Worm (Caenorhabditis elegans) whole organism, early embryonic: ENCODE results near the gene F23H11.5.

ENCODE experiments used
- B0310.2 ChIP-seq: sonication (generic microtip); optimal IDR thresholded peaks from 2 replicates; lab custom pipeline; 2016; ENCODE audit warnings: mild to moderate bottlenecking, missing genetic modification characterization, missing compliant biosample characterization
- aly-1 ChIP-seq: sonication (generic microtip); optimal IDR thresholded peaks from 2 replicates; lab custom pipeline; 2016; ENCODE audit warnings: missing genetic modification characterization, missing compliant biosample characterization
- ama-1 ChIP-seq: fragments of 150-350 bp; optimal IDR thresholded peaks from 2 replicates; lab custom pipeline; 2014
- ceh-13 ChIP-seq: fragments of 200-800 bp; sonication (Bioruptor generic); optimal IDR thresholded peaks from 2 replicates; lab custom pipeline; 2018; ENCODE audit warnings: mild to moderate bottlenecking, missing genetic modification characterization, missing compliant biosample characterization
- ceh-36 ChIP-seq: sonication (generic microtip); optimal IDR thresholded peaks from 2 replicates; lab custom pipeline; 2016; ENCODE audit warnings: missing genetic modification characterization, inconsistent platforms, missing compliant biosample characterization
- flt-1 ChIP-seq: fragments of 200-800 bp; sonication (Bioruptor generic); IDR thresholded peaks from 2 replicates; pipeline ENCODE4 v1.3.6; 2022; ENCODE audit warnings: missing genetic modification characterization, missing compliant biosample characterization
- hmbx-1 ChIP-seq: sonication (generic microtip); optimal IDR thresholded peaks from 2 replicates; lab custom pipeline; 2016; ENCODE audit warnings: mild to moderate bottlenecking, missing genetic modification characterization, missing compliant biosample characterization
- hmg-4 ChIP-seq: fragments of 200-800 bp; sonication (Bioruptor generic); optimal IDR thresholded peaks from 2 replicates; lab custom pipeline; 2018; ENCODE audit warnings: mild to moderate bottlenecking, missing genetic modification characterization, missing compliant biosample characterization
- hnd-1 ChIP-seq: sonication (generic microtip); optimal IDR thresholded peaks from 2 replicates; lab custom pipeline; 2016; ENCODE audit warnings: missing genetic modification characterization, missing compliant biosample characterization
- scrt-1 ChIP-seq: fragments of 200-800 bp; sonication (Bioruptor generic); IDR thresholded peaks from 2 replicates; pipeline ENCODE4 v1.3.6; 2022; ENCODE audit warnings: missing genetic modification characterization, missing compliant biosample characterization
- sea-1 ChIP-seq: fragments of 200-800 bp; sonication (Bioruptor generic); conservative IDR thresholded peaks from 2 replicates; pipeline ENCODE4 v1.3.6; 2022; ENCODE audit warnings: missing genetic modification characterization, missing compliant biosample characterization
- tbx-11 ChIP-seq: fragments of 200-800 bp; sonication (Bioruptor generic); IDR thresholded peaks from 2 replicates; pipeline ENCODE4 v1.3.6; 2022; ENCODE audit warnings: missing genetic modification characterization, missing compliant biosample characterization
- tbx-37 ChIP-seq: fragments of 200-800 bp; sonication (Bioruptor generic); conservative IDR thresholded peaks from 2 replicates; pipeline ENCODE4 v1.3.6; 2022; ENCODE audit warnings: missing genetic modification reagents, missing genetic modification characterization, missing compliant biosample characterization
- tra-4 ChIP-seq: sonication (generic microtip); optimal IDR thresholded peaks from 2 replicates; lab custom pipeline; 2017; ENCODE audit warnings: missing genetic modification characterization, missing compliant biosample characterization

ce11 chrIII:919322-919721, 8.9 kb upstream of the F23H11.5 start, which contains the start of gene F23H11.7:
- no peak for TF ChIP-seq ceh-13 (GFP tag; lab: Kevin White, UChicago)
- TF ChIP-seq ama-1 (lab: Kevin White, UChicago) = no peak
- TF ChIP-seq tbx-37 = no peak
- TF ChIP-seq B0310.2 (tag; lab: Kevin White, UChicago) = no peak
- no peak for TF ChIP-seq sea-1 (GFP tag; lab: Robert Waterston, UW)
- TF ChIP-seq tbx-11 (GFP tag; lab: Robert Waterston, UW) = no peak
- TF ChIP-seq scrt-1 = no peak
- TF ChIP-seq hnd-1 (tag; lab: Kevin White, UChicago) = no peak
- TF ChIP-seq ceh-36 = no peak
- no peak for TF ChIP-seq tra-4 (tag; lab: Kevin White, UChicago)
- TF ChIP-seq hmbx-1 (tag; lab: Kevin White, UChicago) = no peak
- no peak for TF ChIP-seq aly-1 (tag; lab: Kevin White, UChicago)
- no peak for TF ChIP-seq hmg-4 (GFP tag; lab: Kevin White, UChicago)
- no peak for TF ChIP-seq flt-1 (GFP tag; lab: Robert Waterston, UW)
